Worm (Caenorhabditis elegans): Measurements from ENCODE around the gene ttr-15.

The ttr-15 gene

ce11 chrIII:10296904-10297303, 40.7 kb upstream of the ttr-15 start:
- TF ChIP-seq nhr-2 (tag; optimal IDR thresholded peaks at IDR 0.05) (no peak), unc-39 (tag; optimal IDR thresholded peaks at IDR 0.05) (no peak), ham-2 (GFP tag; optimal IDR thresholded peaks at IDR 0.05) (no peak), cnd-1 (tag; optimal IDR thresholded peaks at IDR 0.05) (no peak), unc-62 (GFP tag; optimal IDR thresholded peaks at IDR 0.05) (no peak), elt-1 (tag; optimal IDR thresholded peaks at IDR 0.05; ENCODE audit: borderline replicate concordance, insufficient read depth) (no peak), nhr-76 (tag; optimal IDR thresholded peaks at IDR 0.05) (no peak), hlh-1 (tag; optimal IDR thresholded peaks at IDR 0.05) (no peak), lsy-2 (tag; optimal IDR thresholded peaks at IDR 0.05) (no peak), unc-120 (tag; optimal IDR thresholded peaks at IDR 0.05; ENCODE audit: poor library complexity, severe bottlenecking) (no peak), sem-2 (GFP tag; optimal IDR thresholded peaks at IDR 0.05) (no peak), flh-1 (GFP tag; optimal IDR thresholded peaks at IDR 0.05) (no peak), zip-8 (tag; optimal IDR thresholded peaks at IDR 0.05) (no peak), ces-1 (GFP tag; optimal IDR thresholded peaks at IDR 0.05) (no peak)

DNA sequence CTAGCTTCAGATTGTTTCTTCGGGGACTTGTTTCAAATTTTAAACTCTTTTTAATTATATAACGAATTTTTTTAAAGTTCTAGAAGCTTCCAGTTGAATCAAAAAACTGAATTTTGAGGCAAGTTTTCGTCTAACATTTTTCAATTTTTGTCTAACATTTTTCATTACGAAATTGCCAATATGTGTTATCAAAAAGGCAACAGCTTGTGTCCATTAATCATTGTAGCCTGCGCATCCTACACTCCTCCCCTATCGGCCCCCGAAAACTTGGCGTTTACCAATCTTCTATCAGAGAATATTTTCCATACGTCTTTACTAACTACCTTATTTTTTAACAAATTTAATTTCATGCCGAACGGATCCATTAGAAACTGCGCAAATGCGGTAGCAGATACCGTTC, 37.6 kb upstream of the ttr-15 start, which contains the start of gene vglu-3:
vglu-3 (plus strand) TSS at position 301 of the 400 bp plus-strand sequence.
- TF ChIP-seq lin-13 (tag; optimal IDR thresholded peaks at IDR 0.05) (no peak), nhr-237 (tag; optimal IDR thresholded peaks at IDR 0.05) (no peak), nhr-2 (tag; optimal IDR thresholded peaks at IDR 0.05) (no peak), snpc-4 (tag; optimal IDR thresholded peaks at IDR 0.05) (no peak), ceh-39 (tag; optimal IDR thresholded peaks at IDR 0.05) (no peak), sptf-1 (tag; optimal IDR thresholded peaks at IDR 0.05) (no peak), unc-120 (tag; optimal IDR thresholded peaks at IDR 0.05; ENCODE audit: poor library complexity, severe bottlenecking) (no peak), mab-5 (tag; optimal IDR thresholded peaks at IDR 0.05) (no peak), nhr-76 (tag; optimal IDR thresholded peaks at IDR 0.05) (no peak)

- TF ChIP-seq unc-120 (tag; optimal IDR thresholded peaks at IDR 0.05; ENCODE audit: poor library complexity, severe bottlenecking), result no peak
- no peak for TF ChIP-seq ceh-83 (GFP tag; optimal IDR thresholded peaks at IDR 0.05)
- no peak for TF ChIP-seq mep-1 (tag; optimal IDR thresholded peaks at IDR 0.05)
- TF ChIP-seq ztf-11 (tag; optimal IDR thresholded peaks at IDR 0.05), result no peak
- no peak for TF ChIP-seq tbx-8 (GFP tag; optimal IDR thresholded peaks at IDR 0.05)
These were observed 32.4 kb upstream of the ttr-15 start for ce11 chrIII:10305295-10305694.

ce11 chrIII:10306049-10306448, 31.6 kb upstream of the ttr-15 start, which contains the start of gene T07A5.1:
TSS of gene T07A5.1 (minus strand) at chrIII:10306197.
- TF ChIP-seq ceh-39 (tag; optimal IDR thresholded peaks at IDR 0.05), result no peak
- no peak for TF ChIP-seq ces-1 (GFP tag; optimal IDR thresholded peaks at IDR 0.05)
- TF ChIP-seq sptf-1 (tag; optimal IDR thresholded peaks at IDR 0.05), result no peak

ce11 chrIII:10311016-10311415, 26.6 kb upstream of the ttr-15 start, which contains the start of gene T07A5.7:
TSS of gene T07A5.7 (minus strand) at chrIII:10311116.
- TF ChIP-seq lin-13 (tag; optimal IDR thresholded peaks at IDR 0.05), result no peak
- TF ChIP-seq M03D4.4 (tag; optimal IDR thresholded peaks at IDR 0.05), result no peak
- no peak for TF ChIP-seq pha-4 (tag; optimal IDR thresholded peaks at IDR 0.05)
- no peak for TF ChIP-seq drap-1 (GFP tag; optimal IDR thresholded peaks at IDR 0.05)
- no peak for TF ChIP-seq nhr-237 (tag; optimal IDR thresholded peaks at IDR 0.05)

ce11 chrIII:10314234-10314633, 23.4 kb upstream of the ttr-15 start:
- TF ChIP-seq cnd-1 (tag; optimal IDR thresholded peaks at IDR 0.05) (no peak), nhr-28 (tag; optimal IDR thresholded peaks at IDR 0.05) (no peak), ceh-83 (GFP tag; optimal IDR thresholded peaks at IDR 0.05) (no peak), unc-120 (tag; optimal IDR thresholded peaks at IDR 0.05; ENCODE audit: poor library complexity, severe bottlenecking) (no peak), nhr-12 (tag; optimal IDR thresholded peaks at IDR 0.05) (no peak), elt-1 (tag; optimal IDR thresholded peaks at IDR 0.05; ENCODE audit: borderline replicate concordance, insufficient read depth) (no peak), unc-39 (tag; optimal IDR thresholded peaks at IDR 0.05) (no peak)
